Fruit fly (Drosophila melanogaster) whole organism, adult: Measurements from ENCODE around the gene blanks.

Source experiments
- CG12768 ChIP-seq: fragments of 200-800 bp; sonication (Bioruptor generic); optimal IDR thresholded peaks from 2 replicates; lab custom pipeline; 2017; ENCODE audit warnings: missing biosample characterization, missing genetic modification characterization, mild to moderate bottlenecking, moderate library complexity, missing genetic modification reagents
- tj ChIP-seq: fragments of 200-800 bp; sonication (Bioruptor generic); optimal IDR thresholded peaks from 3 replicates; lab custom pipeline; 2017; ENCODE audit warnings: missing biosample characterization, mild to moderate bottlenecking, missing genetic modification characterization, moderate library complexity

dm6 chr3L:5498858-5499257 lies at the start of gene blanks:
- TF ChIP-seq CG12768 (GFP tag; lab: Kevin White, UChicago): no peak
- TF ChIP-seq tj (GFP tag; lab: Kevin White, UChicago): no peak
